Fruit fly (Drosophila melanogaster) whole organism, adult: ENCODE measurements around the gene NimC1.
A peak's percentile ranks its signal among the peaks of the same experiment; 100 is the strongest.

ENCODE experiments used
- CG14711 ChIP-seq: fragments of 200-800 bp; sonication (Bioruptor generic); optimal IDR thresholded peaks from 2 replicates; lab custom pipeline; 2018; ENCODE audit warnings: missing biosample characterization, mild to moderate bottlenecking, missing genetic modification characterization, moderate library complexity
- CG1620 ChIP-seq: fragments of 200-800 bp; sonication (Bioruptor generic); optimal IDR thresholded peaks from 2 replicates; lab custom pipeline; 2016; ENCODE audit warnings: missing biosample characterization, missing genetic modification characterization
- CG33017 ChIP-seq: fragments of 200-800 bp; sonication (Bioruptor generic); optimal IDR thresholded peaks from 2 replicates; lab custom pipeline; 2018; ENCODE audit warnings: missing biosample characterization, mild to moderate bottlenecking, missing genetic modification characterization, moderate library complexity
- cnc ChIP-seq, 2 experiments: fragments of >200 bp; optimal IDR thresholded peaks; 2 replicates each; lab custom pipeline; 2017
- pad ChIP-seq: fragments of 200-800 bp; sonication (Bioruptor generic); optimal IDR thresholded peaks from 3 replicates; lab custom pipeline; 2017; ENCODE audit warnings: missing biosample characterization, missing genetic modification characterization, mild to moderate bottlenecking, moderate library complexity, missing genetic modification reagents
- tj ChIP-seq: fragments of 200-800 bp; sonication (Bioruptor generic); optimal IDR thresholded peaks from 3 replicates; lab custom pipeline; 2017; ENCODE audit warnings: missing biosample characterization, mild to moderate bottlenecking, missing genetic modification characterization, moderate library complexity

- TF ChIP-seq CG1620 (GFP tag; lab: Kevin White, UChicago) (no peak), cnc (optimal IDR thresholded peaks at IDR 0.05; lab: Kevin White, UChicago) (no peak), CG33017 (tag; lab: Kevin White, UChicago) (no peak), pad (GFP tag; lab: Kevin White, UChicago) (peak; percentile 98), CG14711 (no peak), tj (GFP tag; lab: Kevin White, UChicago) (no peak)
Measured at dm6 chr2L:14021646-14022129, 45.1 kb upstream of the NimC1 start.
